Worm (Caenorhabditis elegans) whole organism, L1 larva: ENCODE data around the gene npl-10.

Experiments
- ceh-90 ChIP-seq: sonication (generic microtip); optimal IDR thresholded peaks from 2 replicates; lab custom pipeline; 2016; ENCODE audit warnings: missing genetic modification characterization, missing compliant biosample characterization
- efl-1 ChIP-seq, 4 experiments: fragments of 150-350 bp; optimal IDR thresholded peaks in 3 of 4; peaks in 1 of 4; 1 replicate in 1 of 4; 2 replicates in 3 of 4; lab custom pipeline; 2014; ENCODE audit warnings: missing biosample characterization in 2 of 4, missing genetic modification characterization in 2 of 4, missing genetic modification reagents in 2 of 4
- elt-3 ChIP-seq, 6 experiments: fragments of 150-350 bp in 1 of 6; sonication (generic microtip); optimal IDR thresholded peaks; 2 replicates each; lab custom pipeline; 2017 to 2018; ENCODE audit warnings: missing biosample characterization in 6 of 6, missing genetic modification characterization in 6 of 6, inconsistent platforms in 1 of 6
- nhr-11 ChIP-seq: fragments of 150-350 bp; optimal IDR thresholded peaks from 2 replicates; lab custom pipeline; 2014; ENCODE audit warnings: missing biosample characterization, missing genetic modification characterization
- ztf-4 ChIP-seq: fragments of 150-350 bp; optimal IDR thresholded peaks from 2 replicates; lab custom pipeline; 2014; ENCODE audit warnings: missing biosample characterization, missing genetic modification characterization

ce11 chrIII:3915705-3916104, 20.0 kb downstream of the npl-10 start:
- peak in 1 of 2 experiments; percentile 16 for TF ChIP-seq efl-1 (optimal IDR thresholded peaks at IDR 0.05; lab: Kevin White, UChicago)
- TF ChIP-seq efl-1 (GFP tag; optimal IDR thresholded peaks at IDR 0.05 in 1 of 2; lab: Kevin White, UChicago): no peak
- TF ChIP-seq nhr-11 (tag; lab: Kevin White, UChicago): no peak
- TF ChIP-seq elt-3 (tag; optimal IDR thresholded peaks at IDR 0.05; lab: Kevin White, UChicago): no peak
- no peak for TF ChIP-seq ztf-4 (tag; lab: Kevin White, UChicago)
- no peak for TF ChIP-seq ceh-90
